Worm (Caenorhabditis elegans) whole organism, L1 larva: Measurements from ENCODE around the gene dct-19.

Source experiments
- egl-27 ChIP-seq, 2 experiments: fragments of 150-350 bp in 1 of 2; sonication (generic microtip); optimal IDR thresholded peaks; 3 replicates each; lab custom pipeline; 2017 to 2018; ENCODE audit warnings: missing biosample characterization in 2 of 2, missing genetic modification characterization in 2 of 2, missing genetic modification reagents in 2 of 2
- fkh-10 ChIP-seq: sonication (generic microtip); optimal IDR thresholded peaks from 2 replicates; lab custom pipeline; 2017; ENCODE audit warnings: missing biosample characterization, missing genetic modification reagents, missing genetic modification characterization
- hpl-2 ChIP-seq: fragments of 150-350 bp; optimal IDR thresholded peaks from 2 replicates; lab custom pipeline; 2014; ENCODE audit warnings: missing biosample characterization, missing genetic modification reagents, missing genetic modification characterization
- jun-1 ChIP-seq: fragments of 150-350 bp; optimal IDR thresholded peaks from 2 replicates; lab custom pipeline; 2014; ENCODE audit warnings: missing biosample characterization, missing genetic modification reagents, missing genetic modification characterization
- nhr-12 ChIP-seq: sonication (generic microtip); optimal IDR thresholded peaks from 2 replicates; lab custom pipeline; 2017; ENCODE audit warnings: missing biosample characterization, missing genetic modification characterization
- nhr-19 ChIP-seq: fragments of 200-800 bp; sonication (Bioruptor generic); conservative IDR thresholded peaks from 2 replicates; pipeline ENCODE4 v1.3.6; 2022; ENCODE audit warnings: missing genetic modification characterization, missing compliant biosample characterization
- nhr-77 ChIP-seq: fragments of 150-350 bp; optimal IDR thresholded peaks from 2 replicates; lab custom pipeline; 2014; ENCODE audit warnings: missing biosample characterization, missing genetic modification characterization
- pqm-1 ChIP-seq: sonication (generic microtip); optimal IDR thresholded peaks from 3 replicates; lab custom pipeline; 2017; ENCODE audit warnings: missing biosample characterization, missing genetic modification characterization
- snpc-4 ChIP-seq: fragments of 150-350 bp; optimal IDR thresholded peaks from 2 replicates; lab custom pipeline; 2014; ENCODE audit warnings: missing biosample characterization, missing genetic modification characterization
- sox-4 ChIP-seq: sonication (generic microtip); optimal IDR thresholded peaks from 2 replicates; lab custom pipeline; 2016; ENCODE audit warnings: missing genetic modification characterization, missing compliant biosample characterization
- unc-62 ChIP-seq: fragments of 150-350 bp; optimal IDR thresholded peaks from 2 replicates; lab custom pipeline; 2014; ENCODE audit warnings: missing biosample characterization, missing genetic modification reagents, missing genetic modification characterization
- xbp-1 ChIP-seq: sonication (generic microtip); optimal IDR thresholded peaks from 2 replicates; lab custom pipeline; 2016; ENCODE audit warnings: missing genetic modification characterization, missing compliant biosample characterization

DNA sequence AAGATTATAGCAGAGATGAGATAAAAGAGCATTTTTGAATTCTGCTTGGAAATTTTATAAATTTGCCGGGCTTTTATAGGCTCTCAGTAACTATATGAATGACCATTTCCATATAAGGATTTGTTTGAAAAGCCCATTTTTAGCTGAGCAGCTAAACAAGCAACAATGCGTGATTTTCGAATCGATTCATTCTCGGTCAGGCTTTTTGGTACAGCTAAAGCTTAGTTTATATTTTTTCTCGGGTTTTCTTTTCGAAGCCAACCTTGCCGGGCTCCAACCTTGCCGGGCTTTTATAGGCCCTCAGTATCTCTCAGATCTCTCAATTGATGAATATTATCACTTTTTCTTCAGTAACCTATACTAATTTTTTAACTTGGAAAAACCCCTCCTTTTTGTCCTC is 18.4 kb upstream of the dct-19 start, which contains the start of gene srlf-4:
- TF ChIP-seq egl-27 (tag; optimal IDR thresholded peaks at IDR 0.05; lab: Kevin White, UChicago) = no peak
- TF ChIP-seq nhr-77 (tag; lab: Kevin White, UChicago) = no peak
- TF ChIP-seq nhr-12 (tag; lab: Kevin White, UChicago) = no peak
- TF ChIP-seq unc-62 = no peak
- TF ChIP-seq snpc-4 = no peak
- TF ChIP-seq hpl-2 (GFP tag; lab: Kevin White, UChicago) = no peak
- TF ChIP-seq jun-1 (tag; lab: Kevin White, UChicago) = no peak
- no peak for TF ChIP-seq pqm-1 (tag; lab: Kevin White, UChicago)
- no peak for TF ChIP-seq nhr-19 (GFP tag; lab: Robert Waterston, UW)
- TF ChIP-seq xbp-1 (tag; lab: Kevin White, UChicago) = no peak
- TF ChIP-seq fkh-10 (GFP tag; lab: Kevin White, UChicago) = no peak
- no peak for TF ChIP-seq sox-4 (tag; lab: Kevin White, UChicago)
